Worm (Caenorhabditis elegans) whole organism, midembryonic: Measurements from ENCODE around the gene B0024.11.

Source experiments
- cog-1 ChIP-seq: sonication (generic microtip); optimal IDR thresholded peaks from 2 replicates; lab custom pipeline; 2016; ENCODE audit warnings: missing genetic modification characterization, missing compliant biosample characterization
- flt-1 ChIP-seq: fragments of 200-800 bp; sonication (Bioruptor generic); IDR thresholded peaks from 2 replicates; pipeline ENCODE4 v1.3.6; 2022; ENCODE audit warnings: missing genetic modification characterization, missing compliant biosample characterization
- tab-1 ChIP-seq: fragments of 200-800 bp; sonication (Bioruptor generic); IDR thresholded peaks from 2 replicates; pipeline ENCODE4 v1.3.6; 2022; ENCODE audit warnings: missing genetic modification characterization, missing compliant biosample characterization
- ztf-29 ChIP-seq: fragments of 200-800 bp; sonication (Bioruptor generic); IDR thresholded peaks from 2 replicates; pipeline ENCODE4 v1.3.6; 2022; ENCODE audit warnings: missing genetic modification reagents, missing genetic modification characterization, missing compliant biosample characterization

DNA sequence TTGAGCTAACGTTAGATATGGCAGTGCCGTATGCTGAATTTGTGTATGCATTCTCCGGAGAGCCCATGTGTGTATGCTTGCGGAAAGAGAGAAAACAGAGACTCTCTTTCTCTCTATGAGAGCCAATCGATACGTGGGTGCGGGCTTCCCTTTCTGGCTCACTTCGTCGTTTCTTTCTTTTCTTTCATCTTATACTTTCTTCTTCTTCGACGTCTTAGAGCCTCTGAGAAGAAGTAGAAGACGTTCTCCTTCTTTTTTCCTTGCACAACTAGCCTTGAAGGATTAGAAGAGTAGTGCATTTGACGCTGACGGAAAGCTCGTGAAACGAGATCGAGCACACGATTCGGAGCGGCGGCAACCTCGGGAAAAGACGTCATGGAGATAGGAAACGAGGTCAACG, 45.5 kb downstream of the B0024.11 start:
- TF ChIP-seq ztf-29 (GFP tag; lab: Robert Waterston, UW) (no peak), tab-1 (GFP tag; lab: Robert Waterston, UW) (no peak), cog-1 (tag; lab: Kevin White, UChicago) (no peak), flt-1 (no peak)
